Fruit fly (Drosophila melanogaster) whole organism, embryonic: ENCODE results near the gene AP-2mu.

Experiments
- CG12744 ChIP-seq: fragments of 200-800 bp; sonication (Bioruptor generic); optimal IDR thresholded peaks from 2 replicates; lab custom pipeline; 2016; ENCODE audit warnings: missing biosample characterization, missing genetic modification characterization
- CG18011 ChIP-seq: fragments of 200-800 bp; sonication (Bioruptor generic); optimal IDR thresholded peaks from 2 replicates; lab custom pipeline; 2017; ENCODE audit warnings: missing biosample characterization, missing genetic modification characterization, mild to moderate bottlenecking, moderate library complexity, missing genotype
- CG30020 ChIP-seq: fragments of 200-800 bp; optimal IDR thresholded peaks from 2 replicates; lab custom pipeline; 2019; ENCODE audit warnings: missing biosample characterization, mild to moderate bottlenecking, missing genetic modification characterization, moderate library complexity
- CG30403 ChIP-seq: fragments of 200-800 bp; sonication (Bioruptor generic); optimal IDR thresholded peaks from 3 replicates; lab custom pipeline; 2016; ENCODE audit warnings: missing biosample characterization, missing genetic modification characterization
- CG31224 ChIP-seq: fragments of 200-800 bp; sonication (Bioruptor generic); IDR thresholded peaks from 2 replicates; pipeline ENCODE4 v1.3.6; 2022; ENCODE audit warnings: missing biosample characterization, missing genetic modification characterization
- CG4424 ChIP-seq: fragments of 200-800 bp; sonication (Bioruptor generic); optimal IDR thresholded peaks from 3 replicates; lab custom pipeline; 2016; ENCODE audit warnings: missing biosample characterization, missing genetic modification characterization
- Dref ChIP-seq: fragments of 200-800 bp; sonication (Bioruptor generic); IDR thresholded peaks from 2 replicates; pipeline ENCODE4 v1.3.6; 2022; ENCODE audit warnings: missing biosample characterization, missing genetic modification characterization
- Fer2 ChIP-seq: fragments of 200-800 bp; sonication (Bioruptor generic); optimal IDR thresholded peaks from 2 replicates; lab custom pipeline; 2018; ENCODE audit warnings: missing biosample characterization, mild to moderate bottlenecking, missing genetic modification characterization, moderate library complexity
- Gug ChIP-seq: fragments of 200-800 bp; sonication (Bioruptor generic); IDR thresholded peaks from 4 replicates; pipeline ENCODE4 v1.3.6; 2022; ENCODE audit warnings: missing biosample characterization, missing genetic modification characterization
- dimm ChIP-seq: fragments of 200-800 bp; sonication (Bioruptor generic); IDR thresholded peaks from 2 replicates; pipeline ENCODE4 v1.3.6; 2022; ENCODE audit warnings: missing biosample characterization, missing genetic modification characterization
- peb ChIP-seq: fragments of 200-800 bp; sonication (Bioruptor generic); IDR thresholded peaks from 2 replicates; pipeline ENCODE4 v1.3.6; 2022; ENCODE audit warnings: missing biosample characterization, missing genetic modification characterization
- ro ChIP-seq: fragments of 200-800 bp; sonication (Bioruptor generic); IDR thresholded peaks from 2 replicates; pipeline ENCODE4 v1.3.6; 2022; ENCODE audit warnings: missing biosample characterization, missing genetic modification characterization

DNA sequence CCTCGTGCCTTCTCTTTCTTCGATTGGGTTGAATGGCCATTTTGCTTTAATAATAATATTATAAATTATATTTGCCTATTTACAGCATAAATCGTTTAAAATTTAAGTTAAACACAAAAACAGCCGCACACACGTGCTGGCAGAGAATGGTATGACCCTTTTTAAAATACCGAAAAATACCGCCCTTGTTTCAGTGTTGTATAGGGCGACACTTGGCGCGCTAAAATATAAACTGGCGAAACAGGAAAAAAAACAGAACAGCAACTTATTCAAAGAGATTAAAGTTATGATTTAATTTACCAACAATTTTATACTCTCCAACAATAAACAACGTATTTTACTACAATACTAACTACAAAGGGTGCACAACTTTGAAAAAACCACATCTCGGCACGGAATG lies 15.8 kb upstream of the AP-2mu start, which contains the start of gene CG12499:
- no peak for TF ChIP-seq CG30403 (GFP tag; lab: Kevin White, UChicago)
- TF ChIP-seq Fer2 (tag; lab: Kevin White, UChicago), result no peak
- no peak for TF ChIP-seq peb (GFP tag; lab: Robert Waterston, UW)
- no peak for TF ChIP-seq CG18011 (GFP tag; lab: Kevin White, UChicago)
- TF ChIP-seq Dref (GFP tag; lab: Robert Waterston, UW), result no peak
- no peak for TF ChIP-seq dimm (GFP tag; lab: Robert Waterston, UW)
- TF ChIP-seq CG12744, result no peak
- no peak for TF ChIP-seq CG30020 (tag; lab: Kevin White, UChicago)
- TF ChIP-seq CG31224 (GFP tag; lab: Robert Waterston, UW), result no peak
- TF ChIP-seq ro, result no peak
- no peak for TF ChIP-seq Gug
- no peak for TF ChIP-seq CG4424 (GFP tag; lab: Kevin White, UChicago)
